Worm (Caenorhabditis elegans) whole organism, L4 larva: ENCODE results near the gene C13A2.3.
A peak's percentile ranks its signal among the peaks of the same experiment; 100 is the strongest.
"Not testable (repeated sequence)": the region's sequence is repeated elsewhere in the genome, so short reads cannot be mapped to it uniquely, and the experiment has no call there.

ENCODE experiments used
- T26A8.4 ChIP-seq: fragments of 200-800 bp; sonication (Bioruptor generic); IDR thresholded peaks from 2 replicates; pipeline ENCODE4 v1.3.6; 2022; ENCODE audit warnings: missing genetic modification characterization, missing compliant biosample characterization
- Y105C5A.15 ChIP-seq: fragments of 200-800 bp; sonication (Bioruptor generic); IDR thresholded peaks from 2 replicates; pipeline ENCODE4 v1.3.6; 2022; ENCODE audit warnings: missing genetic modification characterization, missing compliant biosample characterization
- Y48G9A.11 ChIP-seq: fragments of 200-800 bp; sonication (Bioruptor generic); IDR thresholded peaks from 2 replicates; pipeline ENCODE4 v1.3.6; 2022; ENCODE audit warnings: missing genetic modification reagents, missing genetic modification characterization, missing compliant biosample characterization
- ZK337.2 ChIP-seq: fragments of 200-800 bp; sonication (Bioruptor generic); IDR thresholded peaks from 2 replicates; pipeline ENCODE4 v1.3.6; 2022; ENCODE audit warnings: missing genetic modification reagents, missing genetic modification characterization, missing compliant biosample characterization
- aha-1 ChIP-seq: fragments of 150-350 bp; peaks from one replicate; lab custom pipeline; 2014; ENCODE audit warnings: missing biosample characterization, missing genetic modification characterization
- attf-4 ChIP-seq: sonication (generic microtip); optimal IDR thresholded peaks from 3 replicates; lab custom pipeline; 2017; ENCODE audit warnings: missing biosample characterization, missing genetic modification characterization
- ceh-32 ChIP-seq: sonication (generic microtip); optimal IDR thresholded peaks from 2 replicates; lab custom pipeline; 2016; ENCODE audit warnings: mild to moderate bottlenecking, missing genetic modification characterization, missing compliant biosample characterization; ENCODE audit not compliant: poor library complexity
- ceh-44 ChIP-seq: fragments of 200-800 bp; sonication (Bioruptor generic); IDR thresholded peaks from 2 replicates; pipeline ENCODE4 v1.3.6; 2022; ENCODE audit warnings: missing genetic modification reagents, missing genetic modification characterization, missing compliant biosample characterization
- ces-1 ChIP-seq: fragments of 150-350 bp; sonication (generic microtip); optimal IDR thresholded peaks from 4 replicates; lab custom pipeline; 2014; ENCODE audit warnings: missing biosample characterization, missing genetic modification reagents, missing genetic modification characterization
- daf-12 ChIP-seq: fragments of 150-350 bp; optimal IDR thresholded peaks from 2 replicates; lab custom pipeline; 2014; ENCODE audit warnings: missing biosample characterization, missing genetic modification reagents, missing genetic modification characterization
- dmd-6 ChIP-seq: fragments of 200-800 bp; sonication (Bioruptor generic); IDR thresholded peaks from 2 replicates; pipeline ENCODE4 v1.3.6; 2022; ENCODE audit warnings: missing genetic modification reagents, missing genetic modification characterization, missing compliant biosample characterization
- dmd-8 ChIP-seq: fragments of 200-800 bp; sonication (Bioruptor generic); IDR thresholded peaks from 2 replicates; pipeline ENCODE4 v1.3.6; 2022; ENCODE audit warnings: missing genetic modification characterization, missing compliant biosample characterization
- dpl-1 ChIP-seq: fragments of 150-350 bp; optimal IDR thresholded peaks from 2 replicates; lab custom pipeline; 2014; ENCODE audit warnings: missing biosample characterization, missing genetic modification reagents, missing genetic modification characterization
- egl-43 ChIP-seq: fragments of 200-800 bp; sonication (Bioruptor generic); IDR thresholded peaks from 2 replicates; pipeline ENCODE4 v1.3.6; 2022; ENCODE audit warnings: missing genetic modification reagents, missing genetic modification characterization, missing compliant biosample characterization
- fkh-10 ChIP-seq: fragments of 150-350 bp; optimal IDR thresholded peaks from 2 replicates; lab custom pipeline; 2014; ENCODE audit warnings: missing biosample characterization, missing genetic modification reagents, missing genetic modification characterization
- hlh-11 ChIP-seq: fragments of 200-800 bp; sonication (Bioruptor generic); optimal IDR thresholded peaks from 2 replicates; lab custom pipeline; 2018; ENCODE audit warnings: mild to moderate bottlenecking, missing genetic modification characterization, missing compliant biosample characterization
- hlh-30 ChIP-seq: sonication (generic microtip); optimal IDR thresholded peaks from 2 replicates; lab custom pipeline; 2017; ENCODE audit warnings: antibody characterized with exemption, mild to moderate bottlenecking, missing genetic modification characterization, missing compliant biosample characterization; ENCODE audit not compliant: insufficient read depth
- hmg-1.1 ChIP-seq: fragments of 200-800 bp; sonication (Bioruptor generic); IDR thresholded peaks from 2 replicates; pipeline ENCODE4 v1.3.6; 2022; ENCODE audit warnings: missing genetic modification reagents, missing genetic modification characterization, missing compliant biosample characterization
- lin-15B ChIP-seq: fragments of 150-350 bp; sonication (generic microtip); optimal IDR thresholded peaks from 3 replicates; lab custom pipeline; 2014; ENCODE audit warnings: missing biosample characterization, missing genetic modification characterization
- lin-39 ChIP-seq: fragments of 150-350 bp; optimal IDR thresholded peaks from 2 replicates; lab custom pipeline; 2014; ENCODE audit warnings: missing biosample characterization, missing genetic modification reagents, missing genetic modification characterization
- lir-3 ChIP-seq: sonication (generic microtip); optimal IDR thresholded peaks from 2 replicates; lab custom pipeline; 2016; ENCODE audit warnings: mild to moderate bottlenecking, missing genetic modification characterization, missing compliant biosample characterization
- madf-9 ChIP-seq: fragments of 200-800 bp; sonication (Bioruptor generic); conservative IDR thresholded peaks from 2 replicates; pipeline ENCODE4 v1.3.6; 2022; ENCODE audit warnings: missing genetic modification reagents, missing genetic modification characterization, missing compliant biosample characterization
- mdl-1 ChIP-seq, 2 experiments: fragments of 150-350 bp in 1 of 2; sonication (generic microtip) in 1 of 2; optimal IDR thresholded peaks; 2 replicates each; lab custom pipeline; 2014 to 2017; ENCODE audit warnings: missing biosample characterization in 2 of 2, missing genetic modification characterization in 2 of 2
- mes-2 ChIP-seq: sonication (generic microtip); optimal IDR thresholded peaks from 2 replicates; lab custom pipeline; 2016; ENCODE audit warnings: missing genotype, mild to moderate bottlenecking, missing genetic modification characterization, missing compliant biosample characterization; ENCODE audit not compliant: poor library complexity, severe bottlenecking
- nhr-102 ChIP-seq: sonication (generic microtip); optimal IDR thresholded peaks from 2 replicates; lab custom pipeline; 2016; ENCODE audit warnings: mild to moderate bottlenecking, missing genetic modification characterization, moderate library complexity, missing compliant biosample characterization
- nhr-111 ChIP-seq: fragments of 200-800 bp; sonication (Bioruptor generic); optimal IDR thresholded peaks from 2 replicates; lab custom pipeline; 2018; ENCODE audit warnings: mild to moderate bottlenecking, missing genetic modification characterization, missing compliant biosample characterization
- nhr-28 ChIP-seq: fragments of 150-350 bp; optimal IDR thresholded peaks from 2 replicates; lab custom pipeline; 2014; ENCODE audit warnings: missing biosample characterization, missing genetic modification characterization
- nhr-41 ChIP-seq: fragments of 200-800 bp; sonication (Bioruptor generic); IDR thresholded peaks from 2 replicates; pipeline ENCODE4 v1.3.6; 2022; ENCODE audit warnings: missing genetic modification reagents, missing genetic modification characterization, missing compliant biosample characterization
- nhr-48 ChIP-seq: sonication (generic microtip); optimal IDR thresholded peaks from 2 replicates; lab custom pipeline; 2016; ENCODE audit warnings: mild to moderate bottlenecking, missing genetic modification characterization, missing compliant biosample characterization
- nhr-77 ChIP-seq: fragments of 150-350 bp; optimal IDR thresholded peaks from 2 replicates; lab custom pipeline; 2014; ENCODE audit warnings: missing biosample characterization, missing genetic modification characterization
- php-3 ChIP-seq: fragments of 200-800 bp; sonication (Bioruptor generic); IDR thresholded peaks from 2 replicates; pipeline ENCODE4 v1.3.6; 2022; ENCODE audit warnings: missing genetic modification reagents, missing genetic modification characterization, missing compliant biosample characterization
- rbr-2 ChIP-seq: sonication (generic microtip); optimal IDR thresholded peaks from 2 replicates; lab custom pipeline; 2016; ENCODE audit warnings: missing genotype, missing genetic modification characterization, missing compliant biosample characterization
- snpc-1.2 ChIP-seq: fragments of 200-800 bp; sonication (Bioruptor generic); IDR thresholded peaks from 2 replicates; pipeline ENCODE4 v1.3.6; 2022; ENCODE audit warnings: missing genetic modification reagents, missing genetic modification characterization, missing compliant biosample characterization
- spr-1 ChIP-seq: sonication (generic microtip); optimal IDR thresholded peaks from 2 replicates; lab custom pipeline; 2016; ENCODE audit warnings: mild to moderate bottlenecking, missing genetic modification characterization, missing compliant biosample characterization
- unc-62 ChIP-seq, 3 experiments: fragments of 150-350 bp in 1 of 3; sonication (generic microtip); optimal IDR thresholded peaks in 2 of 3; peaks in 1 of 3; 1 replicate in 1 of 3; 2 replicates in 2 of 3; lab custom pipeline; 2014 to 2017; ENCODE audit warnings: missing biosample characterization in 3 of 3, missing genetic modification characterization in 3 of 3, missing genetic modification reagents in 3 of 3, missing genotype in 1 of 3
- vab-7 ChIP-seq: fragments of 200-800 bp; sonication (Bioruptor generic); IDR thresholded peaks from 2 replicates; pipeline ENCODE4 v1.3.6; 2022; ENCODE audit warnings: missing genetic modification reagents, missing genetic modification characterization, missing compliant biosample characterization
- zfp-2 ChIP-seq: sonication (generic microtip); optimal IDR thresholded peaks from 2 replicates; lab custom pipeline; 2016; ENCODE audit warnings: mild to moderate bottlenecking, missing genetic modification characterization, missing compliant biosample characterization
- zip-2 ChIP-seq: fragments of 150-350 bp; optimal IDR thresholded peaks from 2 replicates; lab custom pipeline; 2014; ENCODE audit warnings: missing biosample characterization, missing genetic modification characterization

Gene C13A2.3

ce11 chrV:7304506-7304905 lies 22.4 kb downstream of the C13A2.3 start, which contains the start of gene F07G11.2:
Gene F07G11.2 (plus strand): TSS chrV:7304806.
- TF ChIP-seq dmd-6 (GFP tag; lab: Robert Waterston, UW); zfp-2; zip-2 (tag; lab: Kevin White, UChicago): not testable (repeated sequence)

- TF ChIP-seq lin-15B = no peak
- no peak for TF ChIP-seq zip-2 (tag; lab: Kevin White, UChicago)
- TF ChIP-seq ceh-32 (tag; lab: Kevin White, UChicago) = no peak
- TF ChIP-seq nhr-41 (GFP tag; lab: Robert Waterston, UW) = no peak
- no peak for TF ChIP-seq php-3
- no peak for TF ChIP-seq snpc-1.2 (GFP tag; lab: Robert Waterston, UW)
Observed at ce11 chrV:7307089-7307488, 25.0 kb downstream of the C13A2.3 start, which contains the start of gene F07G11.1. Gene F07G11.1 (plus strand): TSS chrV:7307389.

ce11 chrV:7313233-7313632 lies 31.1 kb downstream of the C13A2.3 start, which contains the start of gene srx-6:
Gene srx-6 (minus strand): TSS chrV:7313333.
- no peak for TF ChIP-seq unc-62 (GFP tag; optimal IDR thresholded peaks at IDR 0.05 in 1 of 2; lab: Kevin White, UChicago)
- no peak for TF ChIP-seq unc-62 (tag; optimal IDR thresholded peaks at IDR 0.05; lab: Kevin White, UChicago)
- no peak for TF ChIP-seq mdl-1 (tag; optimal IDR thresholded peaks at IDR 0.05; lab: Kevin White, UChicago)
- no peak for TF ChIP-seq daf-12 (tag; lab: Kevin White, UChicago)
- no peak for TF ChIP-seq zip-2 (tag; lab: Kevin White, UChicago)
- TF ChIP-seq nhr-77 (tag; lab: Kevin White, UChicago) = no peak
- no peak for TF ChIP-seq ces-1 (GFP tag; lab: Kevin White, UChicago)
- no peak for TF ChIP-seq hlh-11
- TF ChIP-seq lir-3 (tag; lab: Kevin White, UChicago) = no peak
- TF ChIP-seq nhr-28 = no peak
- no peak for TF ChIP-seq hmg-1.1 (GFP tag; lab: Robert Waterston, UW)
- TF ChIP-seq egl-43 (GFP tag; lab: Robert Waterston, UW) = no peak
- no peak for TF ChIP-seq spr-1 (tag; lab: Kevin White, UChicago)

ce11 chrV:7320909-7321308 lies 38.8 kb downstream of the C13A2.3 start, which contains the start of gene lmd-4:
Gene lmd-4 (minus strand): TSS chrV:7321009.
- TF ChIP-seq madf-9 (GFP tag; lab: Robert Waterston, UW) (no peak), Y105C5A.15 (GFP tag; lab: Robert Waterston, UW) (no peak), nhr-111 (GFP tag; lab: Kevin White, UChicago) (no peak)

- TF ChIP-seq unc-62 (GFP tag; optimal IDR thresholded peaks at IDR 0.05 in 1 of 2; lab: Kevin White, UChicago) (peak in 1 of 2 experiments; percentile 39), unc-62 (tag; optimal IDR thresholded peaks at IDR 0.05; lab: Kevin White, UChicago) (no peak), ceh-44 (GFP tag; lab: Robert Waterston, UW) (no peak), aha-1 (tag; lab: Kevin White, UChicago) (no peak)
Observed at ce11 chrV:7321915-7322314, 39.8 kb downstream of the C13A2.3 start, which contains the start of gene F10G2.10. Gene F10G2.10 (plus strand): TSS chrV:7322215.

- no peak for TF ChIP-seq mes-2
- TF ChIP-seq lin-39 (tag; lab: Kevin White, UChicago) = no peak
- no peak for TF ChIP-seq ZK337.2 (GFP tag; lab: Robert Waterston, UW)
- no peak for TF ChIP-seq dpl-1
- TF ChIP-seq ces-1 (GFP tag; lab: Kevin White, UChicago) = no peak
- no peak for TF ChIP-seq nhr-102
- TF ChIP-seq rbr-2 (tag; lab: Kevin White, UChicago) = no peak
- TF ChIP-seq Y48G9A.11 (GFP tag; lab: Robert Waterston, UW) = no peak
- TF ChIP-seq nhr-28 = no peak
- no peak for TF ChIP-seq ceh-32 (tag; lab: Kevin White, UChicago)
- TF ChIP-seq nhr-48 (tag; lab: Kevin White, UChicago) = no peak
- TF ChIP-seq fkh-10 = no peak
- TF ChIP-seq hlh-30 = no peak
- TF ChIP-seq T26A8.4 (GFP tag; lab: Robert Waterston, UW) = no peak
- no peak for TF ChIP-seq attf-4
- TF ChIP-seq dmd-8 (GFP tag; lab: Robert Waterston, UW) = no peak
- no peak for TF ChIP-seq madf-9 (GFP tag; lab: Robert Waterston, UW)
- no peak for TF ChIP-seq vab-7 (GFP tag; lab: Robert Waterston, UW)
Observed at ce11 chrV:7325285-7325684, 43.1 kb downstream of the C13A2.3 start, which contains the start of gene srx-92. Gene srx-92 (minus strand): TSS chrV:7325385.
